Fruit fly (Drosophila melanogaster) whole organism, wandering third instar larva: ENCODE measurements around the gene CG32037.

Source experiments
- Abd-B ChIP-seq: fragments of >200 bp; optimal IDR thresholded peaks from 2 replicates; lab custom pipeline; 2017; ENCODE audit warnings: missing biosample characterization, missing genetic modification characterization
- CG32264 ChIP-seq: fragments of 200-800 bp; sonication (Bioruptor generic); optimal IDR thresholded peaks from 2 replicates; lab custom pipeline; 2016; ENCODE audit warnings: missing biosample characterization, missing genetic modification characterization
- CG9705 ChIP-seq: fragments of 200-800 bp; sonication (Bioruptor generic); optimal IDR thresholded peaks from 2 replicates; lab custom pipeline; 2018; ENCODE audit warnings: missing biosample characterization, mild to moderate bottlenecking, missing genetic modification characterization
- CrebA ChIP-seq: fragments of 200-800 bp; sonication (Bioruptor generic); optimal IDR thresholded peaks from 2 replicates; lab custom pipeline; 2016; ENCODE audit warnings: missing biosample characterization, mild to moderate bottlenecking, missing genetic modification characterization, borderline replicate concordance
- Dfd ChIP-seq: fragments of >200 bp; optimal IDR thresholded peaks from 2 replicates; lab custom pipeline; 2017; ENCODE audit warnings: missing biosample characterization, missing genetic modification characterization
- Dif ChIP-seq: fragments of 200-275, 200-300 bp; sonication (Bioruptor generic); optimal IDR thresholded peaks from 2 replicates; lab custom pipeline; 2018; ENCODE audit warnings: missing biosample characterization, missing genetic modification characterization; ENCODE audit not compliant: partially characterized antibody
- GATAd ChIP-seq: sonication (Bioruptor generic); optimal IDR thresholded peaks from 2 replicates; lab custom pipeline; 2016; ENCODE audit warnings: missing biosample characterization, missing genetic modification characterization
- HLH106 ChIP-seq: fragments of 200-800 bp; optimal IDR thresholded peaks from 3 replicates; lab custom pipeline; 2019; ENCODE audit warnings: missing biosample characterization, mild to moderate bottlenecking, missing genetic modification characterization, moderate library complexity
- Hnf4 ChIP-seq: fragments of 200-800 bp; sonication (Bioruptor generic); optimal IDR thresholded peaks from 2 replicates; lab custom pipeline; 2016; ENCODE audit warnings: missing biosample characterization, mild to moderate bottlenecking, missing genetic modification characterization
- Hr78 ChIP-seq: fragments of >200 bp; optimal IDR thresholded peaks from 2 replicates; lab custom pipeline; 2017; ENCODE audit warnings: missing biosample characterization, missing genetic modification characterization
- Hr83 ChIP-seq: fragments of 200-300 bp; sonication (Bioruptor generic); optimal IDR thresholded peaks from 2 replicates; lab custom pipeline; 2016; ENCODE audit warnings: missing biosample characterization, mild to moderate bottlenecking, missing genetic modification characterization, moderate library complexity; ENCODE audit not compliant: poor library complexity, severe bottlenecking
- Jra ChIP-seq: sonication (Bioruptor generic); optimal IDR thresholded peaks from 2 replicates; lab custom pipeline; 2016; ENCODE audit warnings: missing biosample characterization, missing genetic modification characterization
- Mio ChIP-seq: sonication (Bioruptor generic); optimal IDR thresholded peaks from 2 replicates; lab custom pipeline; 2016; ENCODE audit warnings: missing biosample characterization, missing genetic modification characterization
- Myc ChIP-seq: fragments of >200 bp; optimal IDR thresholded peaks from 2 replicates; lab custom pipeline; 2017
- N ChIP-seq: fragments of >200 bp; optimal IDR thresholded peaks from 2 replicates; lab custom pipeline; 2018; ENCODE audit warnings: missing biosample characterization, missing external identifiers, missing genetic modification characterization
- OdsH ChIP-seq: fragments of 200-800 bp; sonication (Bioruptor generic); optimal IDR thresholded peaks from 2 replicates; lab custom pipeline; 2016; ENCODE audit warnings: missing biosample characterization, mild to moderate bottlenecking, missing genetic modification characterization
- Rel ChIP-seq, 2 experiments: fragments of 200-800 bp; sonication (Bioruptor generic) in 1 of 2; optimal IDR thresholded peaks; 2 replicates in 1 of 2; 3 replicates in 1 of 2; lab custom pipeline; 2016 to 2019; ENCODE audit warnings: mild to moderate bottlenecking in 2 of 2, missing biosample characterization in 2 of 2, missing genetic modification characterization in 2 of 2, moderate library complexity in 1 of 2
- Sp1 ChIP-seq: fragments of 200-800 bp; sonication (Bioruptor generic); optimal IDR thresholded peaks from 3 replicates; lab custom pipeline; 2019; ENCODE audit warnings: missing biosample characterization, mild to moderate bottlenecking, missing genetic modification characterization, moderate library complexity
- Vsx2 ChIP-seq: fragments of 200-300, 225-300 bp; sonication (Bioruptor generic); optimal IDR thresholded peaks from 2 replicates; lab custom pipeline; 2018; ENCODE audit warnings: missing biosample characterization, missing genetic modification characterization; ENCODE audit not compliant: partially characterized antibody
- br ChIP-seq: fragments of 200-800 bp; sonication (Bioruptor generic); optimal IDR thresholded peaks from 2 replicates; lab custom pipeline; 2016; ENCODE audit warnings: missing biosample characterization, missing genetic modification characterization
- brk ChIP-seq: fragments of 200-800 bp; sonication (Bioruptor generic); optimal IDR thresholded peaks from 2 replicates; lab custom pipeline; 2016; ENCODE audit warnings: missing biosample characterization, mild to moderate bottlenecking, missing genetic modification characterization
- dl ChIP-seq, 2 experiments: fragments of 175-275, 200-275 bp in 1 of 2; fragments of 200-275 bp in 1 of 2; sonication (Bioruptor generic); optimal IDR thresholded peaks; lab custom pipeline; 2018; ENCODE audit warnings: mild to moderate bottlenecking in 2 of 2, missing biosample characterization in 2 of 2, missing genetic modification characterization in 2 of 2, moderate library complexity in 2 of 2; ENCODE audit not compliant: partially characterized antibody in 2 of 2, insufficient read depth in 1 of 2
- dmrt93B ChIP-seq: fragments of 200-800 bp; sonication (Bioruptor generic); optimal IDR thresholded peaks from 2 replicates; lab custom pipeline; 2018; ENCODE audit warnings: missing biosample characterization, mild to moderate bottlenecking, missing genetic modification characterization
- dsf ChIP-seq: sonication (Bioruptor generic); optimal IDR thresholded peaks from 2 replicates; lab custom pipeline; 2016; ENCODE audit warnings: missing biosample characterization, missing genetic modification characterization, borderline replicate concordance
- ey ChIP-seq: fragments of 200-800 bp; sonication (Bioruptor generic); optimal IDR thresholded peaks from 2 replicates; lab custom pipeline; 2016; ENCODE audit warnings: missing biosample characterization, missing genetic modification characterization
- foxo ChIP-seq, 2 experiments: fragments of 200-800 bp; sonication (Bioruptor generic); optimal IDR thresholded peaks; 2 replicates in 1 of 2; 3 replicates in 1 of 2; lab custom pipeline; 2016 to 2017; ENCODE audit warnings: missing biosample characterization in 2 of 2, missing genetic modification characterization in 2 of 2
- fru ChIP-seq: fragments of 200-800 bp; sonication (Bioruptor generic); optimal IDR thresholded peaks from 3 replicates; lab custom pipeline; 2016; ENCODE audit warnings: missing biosample characterization, mild to moderate bottlenecking, missing genetic modification characterization
- h ChIP-seq: fragments of 200-800 bp; sonication (Bioruptor generic); optimal IDR thresholded peaks from 3 replicates; lab custom pipeline; 2016; ENCODE audit warnings: missing biosample characterization, mild to moderate bottlenecking, missing genetic modification characterization
- jim ChIP-seq: fragments of 175-275, 200-325 bp; sonication (Bioruptor generic); optimal IDR thresholded peaks from 2 replicates; lab custom pipeline; 2016; ENCODE audit warnings: missing biosample characterization, mild to moderate bottlenecking, missing genetic modification characterization
- lola ChIP-seq: fragments of >200 bp; optimal IDR thresholded peaks from 2 replicates; lab custom pipeline; 2017; ENCODE audit warnings: missing biosample characterization, missing genetic modification characterization
- pan ChIP-seq: fragments of >200 bp; optimal IDR thresholded peaks from 2 replicates; lab custom pipeline; 2017
- psq ChIP-seq: fragments of 200-800 bp; sonication (Bioruptor generic); optimal IDR thresholded peaks from 3 replicates; lab custom pipeline; 2017; ENCODE audit warnings: missing biosample characterization, mild to moderate bottlenecking, missing genetic modification characterization, moderate library complexity
- rgr ChIP-seq: fragments of 200-800 bp; sonication (Bioruptor generic); optimal IDR thresholded peaks from 3 replicates; lab custom pipeline; 2016; ENCODE audit warnings: missing biosample characterization, mild to moderate bottlenecking, missing genetic modification characterization
- sage ChIP-seq: fragments of 200-800 bp; sonication (Bioruptor generic); optimal IDR thresholded peaks from 2 replicates; lab custom pipeline; 2016; ENCODE audit warnings: missing biosample characterization, mild to moderate bottlenecking, missing genetic modification characterization
- sv ChIP-seq: fragments of 200-800 bp; sonication (Bioruptor generic); optimal IDR thresholded peaks from 3 replicates; lab custom pipeline; 2016; ENCODE audit warnings: missing biosample characterization, missing genetic modification characterization
- tai ChIP-seq: sonication (Bioruptor generic); optimal IDR thresholded peaks from 2 replicates; lab custom pipeline; 2016; ENCODE audit warnings: missing biosample characterization, missing genetic modification characterization
- usp ChIP-seq: fragments of >200 bp; optimal IDR thresholded peaks from 2 replicates; lab custom pipeline; 2017; ENCODE audit warnings: missing biosample characterization, missing genetic modification characterization
- woc ChIP-seq: sonication (Bioruptor generic); optimal IDR thresholded peaks from 2 replicates; lab custom pipeline; 2016; ENCODE audit warnings: missing biosample characterization, mild to moderate bottlenecking, missing genetic modification characterization

CG32037 gene

dm6 chr3L:9447239-9447777, 44.7 kb downstream of the CG32037 start (continued):
- TF ChIP-seq Rel (GFP tag; optimal IDR thresholded peaks at IDR 0.05; lab: Kevin White, UChicago), result no peak
- TF ChIP-seq Rel (tag; optimal IDR thresholded peaks at IDR 0.05; lab: Kevin White, UChicago), result no peak
- TF ChIP-seq Myc (lab: Kevin White, UChicago), result no peak

- TF ChIP-seq Dfd (GFP tag; lab: Kevin White, UChicago) (no peak), CG32264 (GFP tag; lab: Kevin White, UChicago) (no peak), dl (GFP tag; optimal IDR thresholded peaks at IDR 0.05; lab: Kevin White, UChicago; ENCODE audit: insufficient read depth in 1 of 2, partially characterized antibody in 2 of 2) (no peak), jim (GFP tag; lab: Kevin White, UChicago) (peak; percentile 63), foxo (GFP tag; optimal IDR thresholded peaks at IDR 0.05; lab: Kevin White, UChicago) (peak in 1 of 2 experiments; percentile 38), dmrt93B (GFP tag; lab: Kevin White, UChicago) (no peak), h (GFP tag; lab: Kevin White, UChicago) (no peak), brk (GFP tag; lab: Kevin White, UChicago) (peak; percentile 41), Myc (lab: Kevin White, UChicago) (no peak), Hnf4 (peak; percentile 26), Dif (no peak), woc (GFP tag; lab: Kevin White, UChicago) (no peak), OdsH (no peak), ey (GFP tag; lab: Kevin White, UChicago) (peak; percentile 9), GATAd (GFP tag; lab: Kevin White, UChicago) (no peak), sage (GFP tag; lab: Kevin White, UChicago) (peak; percentile 28), HLH106 (peak; percentile 56), Rel (GFP tag; optimal IDR thresholded peaks at IDR 0.05; lab: Kevin White, UChicago) (no peak), Rel (tag; optimal IDR thresholded peaks at IDR 0.05; lab: Kevin White, UChicago) (peak; percentile 61), CrebA (no peak), pan (no peak), dsf (GFP tag; lab: Kevin White, UChicago) (no peak), fru (peak; percentile 32), CG9705 (GFP tag; lab: Kevin White, UChicago) (peak; percentile 12), usp (GFP tag; lab: Kevin White, UChicago) (no peak), lola (no peak), Hr83 (no peak), Mio (GFP tag; lab: Kevin White, UChicago) (no peak), Abd-B (GFP tag; lab: Kevin White, UChicago) (no peak), tai (GFP tag; lab: Kevin White, UChicago) (no peak), br (GFP tag; lab: Kevin White, UChicago) (no peak), N (GFP tag; lab: Kevin White, UChicago) (no peak), Vsx2 (GFP tag; lab: Kevin White, UChicago) (no peak), sv (GFP tag; lab: Kevin White, UChicago) (no peak), Hr78 (no peak), Sp1 (GFP tag; lab: Kevin White, UChicago) (peak; percentile 53), psq (GFP tag; lab: Kevin White, UChicago) (no peak), Jra (GFP tag; lab: Kevin White, UChicago) (no peak), rgr (peak; percentile 36)
These were observed 45.2 kb downstream of the CG32037 start, which contains the start of gene CG3529 for dm6 chr3L:9446731-9447238. CG3529 (plus strand) TSS chr3L:9446864.
